Worm (Caenorhabditis elegans) whole organism, young adult: Measurements from ENCODE around the gene col-133.

Source experiments
- B0336.3 ChIP-seq: fragments of 200-800 bp; sonication (Bioruptor generic); IDR thresholded peaks from 2 replicates; pipeline ENCODE4 v1.3.6; 2022; ENCODE audit warnings: missing genetic modification characterization, missing compliant biosample characterization
- F23B12.7 ChIP-seq: sonication (generic microtip); optimal IDR thresholded peaks from 2 replicates; lab custom pipeline; 2017; ENCODE audit warnings: missing genetic modification characterization, mild to moderate bottlenecking, missing compliant biosample characterization, antibody characterized with exemption, moderate library complexity; ENCODE audit not compliant: insufficient read depth
- F39B2.1 ChIP-seq: fragments of 200-800 bp; sonication (Bioruptor generic); IDR thresholded peaks from 2 replicates; pipeline ENCODE4 v1.3.6; 2022; ENCODE audit warnings: missing genetic modification reagents, missing genetic modification characterization, missing compliant biosample characterization
- K11D2.4 ChIP-seq: fragments of 200-800 bp; sonication (Bioruptor generic); IDR thresholded peaks from 2 replicates; pipeline ENCODE4 v1.3.6; 2022; ENCODE audit warnings: missing genetic modification reagents, missing genetic modification characterization, missing compliant biosample characterization
- T26A5.8 ChIP-seq: sonication (generic microtip); optimal IDR thresholded peaks from 2 replicates; lab custom pipeline; 2016; ENCODE audit warnings: missing genetic modification characterization, missing compliant biosample characterization
- Y53G8AR.9 ChIP-seq: fragments of 200-800 bp; sonication (Bioruptor generic); conservative IDR thresholded peaks from 2 replicates; pipeline ENCODE4 v1.3.6; 2022; ENCODE audit warnings: missing genetic modification reagents, missing genetic modification characterization, missing compliant biosample characterization
- akir-1 ChIP-seq: fragments of 200-800 bp; sonication (Bioruptor generic); optimal IDR thresholded peaks from 2 replicates; lab custom pipeline; 2018; ENCODE audit warnings: mild to moderate bottlenecking, missing genetic modification characterization, moderate library complexity, missing compliant biosample characterization
- aptf-3 ChIP-seq: fragments of 200-800 bp; sonication (Bioruptor generic); IDR thresholded peaks from 2 replicates; pipeline ENCODE4 v1.3.6; 2022; ENCODE audit warnings: missing genetic modification characterization, missing compliant biosample characterization
- athp-1 ChIP-seq: sonication (generic microtip); optimal IDR thresholded peaks from 2 replicates; lab custom pipeline; 2017; ENCODE audit warnings: mild to moderate bottlenecking, missing genetic modification characterization, missing compliant biosample characterization
- attf-3 ChIP-seq: fragments of 200-800 bp; sonication (Bioruptor generic); conservative IDR thresholded peaks from 2 replicates; pipeline ENCODE4 v1.3.6; 2022; ENCODE audit warnings: missing genetic modification reagents, missing genetic modification characterization, missing compliant biosample characterization
- attf-5 ChIP-seq: fragments of 200-800 bp; sonication (Bioruptor generic); optimal IDR thresholded peaks from 2 replicates; lab custom pipeline; 2018; ENCODE audit warnings: mild to moderate bottlenecking, missing genetic modification characterization, missing compliant biosample characterization
- cebp-2 ChIP-seq: fragments of 200-800 bp; sonication (Bioruptor generic); IDR thresholded peaks from 2 replicates; pipeline ENCODE4 v1.3.6; 2022; ENCODE audit warnings: missing genetic modification characterization, missing compliant biosample characterization
- ceh-100 ChIP-seq: fragments of 200-800 bp; sonication (Bioruptor generic); IDR thresholded peaks from 2 replicates; pipeline ENCODE4 v1.3.6; 2022; ENCODE audit warnings: missing genetic modification reagents, missing genetic modification characterization, missing compliant biosample characterization
- ceh-27 ChIP-seq: fragments of 200-800 bp; sonication (Bioruptor generic); optimal IDR thresholded peaks from 2 replicates; lab custom pipeline; 2018; ENCODE audit warnings: mild to moderate bottlenecking, missing genetic modification characterization, moderate library complexity, missing compliant biosample characterization
- dox-1 ChIP-seq: fragments of 200-800 bp; sonication (Bioruptor generic); IDR thresholded peaks from 2 replicates; pipeline ENCODE4 v1.3.6; 2022; ENCODE audit warnings: missing genetic modification reagents, missing genetic modification characterization, missing compliant biosample characterization
- dpff-1 ChIP-seq: sonication (generic microtip); optimal IDR thresholded peaks from 2 replicates; lab custom pipeline; 2017; ENCODE audit warnings: mild to moderate bottlenecking, missing genetic modification characterization, missing compliant biosample characterization
- dpl-1 ChIP-seq: fragments of 150-350 bp; optimal IDR thresholded peaks from 2 replicates; lab custom pipeline; 2014; ENCODE audit warnings: missing biosample characterization, missing genetic modification reagents, missing genetic modification characterization
- efl-1 ChIP-seq: fragments of 150-350 bp; optimal IDR thresholded peaks from 2 replicates; lab custom pipeline; 2014; ENCODE audit warnings: missing biosample characterization, missing genetic modification reagents, missing genetic modification characterization
- ets-4 ChIP-seq: fragments of 200-800 bp; sonication (Bioruptor generic); optimal IDR thresholded peaks from 2 replicates; lab custom pipeline; 2018; ENCODE audit warnings: mild to moderate bottlenecking, missing genetic modification characterization, missing compliant biosample characterization
- hlh-26 ChIP-seq: fragments of 200-800 bp; sonication (Bioruptor generic); conservative IDR thresholded peaks from 2 replicates; pipeline ENCODE4 v1.3.6; 2022; ENCODE audit warnings: missing genetic modification reagents, missing genetic modification characterization, missing compliant biosample characterization
- hmg-20 ChIP-seq: fragments of 200-800 bp; sonication (Bioruptor generic); IDR thresholded peaks from 2 replicates; pipeline ENCODE4 v1.3.6; 2022; ENCODE audit warnings: missing genetic modification reagents, missing genetic modification characterization, missing compliant biosample characterization
- lag-1 ChIP-seq: fragments of 200-800 bp; sonication (Bioruptor generic); IDR thresholded peaks from 2 replicates; pipeline ENCODE4 v1.3.6; 2022; ENCODE audit warnings: missing genetic modification reagents, missing genetic modification characterization, missing compliant biosample characterization
- lsy-27 ChIP-seq: sonication (generic microtip); optimal IDR thresholded peaks from 2 replicates; lab custom pipeline; 2017; ENCODE audit warnings: missing genetic modification characterization, mild to moderate bottlenecking, missing compliant biosample characterization, antibody characterized with exemption, missing genotype, borderline replicate concordance; ENCODE audit not compliant: insufficient read depth
- mes-4 ChIP-seq: sonication (generic microtip); optimal IDR thresholded peaks from 2 replicates; lab custom pipeline; 2016; ENCODE audit warnings: missing genotype, missing genetic modification characterization, missing compliant biosample characterization
- nhr-179 ChIP-seq: sonication (generic microtip); optimal IDR thresholded peaks from 2 replicates; lab custom pipeline; 2016; ENCODE audit warnings: mild to moderate bottlenecking, missing genetic modification characterization, missing compliant biosample characterization
- nhr-80 ChIP-seq: sonication (generic microtip); optimal IDR thresholded peaks from 2 replicates; lab custom pipeline; 2016; ENCODE audit warnings: missing genetic modification characterization, missing compliant biosample characterization
- nhr-90 ChIP-seq: sonication (generic microtip); optimal IDR thresholded peaks from 2 replicates; lab custom pipeline; 2016; ENCODE audit warnings: missing genotype, mild to moderate bottlenecking, missing genetic modification characterization, missing compliant biosample characterization
- pha-4 ChIP-seq: fragments of 150-350 bp; sonication (generic microtip); optimal IDR thresholded peaks from 2 replicates; lab custom pipeline; 2014; ENCODE audit warnings: missing biosample characterization, missing genetic modification reagents, missing genetic modification characterization
- repo-1 ChIP-seq: sonication (generic microtip); optimal IDR thresholded peaks from 2 replicates; lab custom pipeline; 2017; ENCODE audit warnings: mild to moderate bottlenecking, missing genetic modification characterization, missing compliant biosample characterization
- rpc-1 ChIP-seq, 2 experiments: fragments of 150-350 bp in 1 of 2; sonication (generic microtip) in 1 of 2; optimal IDR thresholded peaks; 2 replicates each; lab custom pipeline; 2014 to 2018; ENCODE audit warnings: missing biosample characterization in 1 of 2, missing genetic modification characterization in 1 of 2, missing genetic modification reagents in 1 of 2, missing genotype in 1 of 2
- sea-2 ChIP-seq: fragments of 200-800 bp; sonication (Bioruptor generic); IDR thresholded peaks from 2 replicates; pipeline ENCODE4 v1.3.6; 2022; ENCODE audit warnings: missing genetic modification characterization, missing compliant biosample characterization
- snpc-1.1 ChIP-seq: sonication (generic microtip); optimal IDR thresholded peaks from 2 replicates; lab custom pipeline; 2017; ENCODE audit warnings: missing genetic modification characterization, mild to moderate bottlenecking, missing compliant biosample characterization, antibody characterized with exemption, moderate library complexity, missing genotype, missing genetic modification reagents; ENCODE audit not compliant: insufficient read depth
- snpc-1.3 ChIP-seq: sonication (generic microtip); optimal IDR thresholded peaks from 2 replicates; lab custom pipeline; 2017; ENCODE audit warnings: missing genetic modification characterization, mild to moderate bottlenecking, missing compliant biosample characterization, antibody characterized with exemption, moderate library complexity, missing genotype, missing genetic modification reagents; ENCODE audit not compliant: insufficient read depth
- snpc-4 ChIP-seq, 5 experiments: fragments of 150-350 bp in 1 of 5; sonication (generic microtip) in 4 of 5; optimal IDR thresholded peaks; 2 replicates each; lab custom pipeline; 2014 to 2018; ENCODE audit warnings: missing genetic modification characterization in 5 of 5, missing biosample characterization in 3 of 5, antibody characterized with exemption in 2 of 5, mild to moderate bottlenecking in 2 of 5, missing compliant biosample characterization in 2 of 5, missing genotype in 2 of 5, moderate library complexity in 2 of 5, missing genetic modification reagents in 1 of 5
- sptf-2 ChIP-seq: fragments of 200-800 bp; sonication (Bioruptor generic); optimal IDR thresholded peaks from 2 replicates; lab custom pipeline; 2018; ENCODE audit warnings: mild to moderate bottlenecking, missing genetic modification characterization, missing compliant biosample characterization
- zfh-2 ChIP-seq: fragments of 200-800 bp; sonication (Bioruptor generic); conservative IDR thresholded peaks from 2 replicates; pipeline ENCODE4 v1.3.6; 2022; ENCODE audit warnings: missing genetic modification reagents, missing genetic modification characterization, missing compliant biosample characterization

col-133 gene

ce11 chrIV:14131770-14132169, 32.6 kb upstream of the col-133 start, which contains the start of gene srz-59:
Gene srz-59 (plus strand): TSS chrIV:14132070.
- TF ChIP-seq ceh-100 (GFP tag; lab: Robert Waterston, UW) (no peak), snpc-4 (GFP tag; optimal IDR thresholded peaks at IDR 0.05; lab: Kevin White, UChicago) (no peak), snpc-4 (tag; optimal IDR thresholded peaks at IDR 0.05; lab: Kevin White, UChicago) (peak in 1 of 4 experiments; percentile 10)

DNA sequence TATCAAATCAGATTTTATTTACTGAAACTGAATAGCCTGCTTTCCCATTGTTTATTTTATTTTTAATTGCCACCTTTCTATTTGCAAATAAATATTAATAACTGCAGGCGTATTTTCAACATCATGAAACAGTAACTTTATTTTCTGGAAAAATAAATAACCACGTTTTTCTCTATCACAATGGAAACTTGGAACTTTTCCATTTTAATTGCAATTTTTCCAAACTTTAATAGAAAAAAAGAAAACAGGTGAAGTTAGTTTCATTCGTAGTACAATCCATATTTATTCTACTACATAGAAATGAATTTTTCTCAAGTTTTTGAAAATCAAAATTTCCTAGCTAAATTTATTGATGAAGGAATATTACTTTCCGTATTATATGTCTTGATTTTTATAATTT, 29.9 kb upstream of the col-133 start, which contains the start of gene srz-42:
TSS of gene srz-42 (plus strand) at position 301 of the 400 bp plus-strand sequence.
- no peak for TF ChIP-seq nhr-179 (tag; lab: Kevin White, UChicago)
- no peak for TF ChIP-seq ets-4 (GFP tag; lab: Kevin White, UChicago)
- no peak for TF ChIP-seq nhr-80 (tag; lab: Kevin White, UChicago)
- TF ChIP-seq attf-3 (GFP tag; lab: Robert Waterston, UW) = no peak
- no peak for TF ChIP-seq attf-5 (GFP tag; lab: Kevin White, UChicago)
- no peak for TF ChIP-seq lag-1 (GFP tag; lab: Robert Waterston, UW)
- TF ChIP-seq sea-2 (GFP tag; lab: Robert Waterston, UW) = no peak
- no peak for TF ChIP-seq mes-4 (tag; lab: Kevin White, UChicago)
- TF ChIP-seq lsy-27 (tag; lab: Kevin White, UChicago) = no peak
- TF ChIP-seq F23B12.7 (tag; lab: Kevin White, UChicago) = no peak
- TF ChIP-seq akir-1 (GFP tag; lab: Kevin White, UChicago) = no peak
- TF ChIP-seq nhr-90 = no peak
- no peak for TF ChIP-seq efl-1 (GFP tag; lab: Kevin White, UChicago)
- TF ChIP-seq F39B2.1 (GFP tag; lab: Robert Waterston, UW) = no peak
- TF ChIP-seq cebp-2 (GFP tag; lab: Robert Waterston, UW) = no peak
- no peak for TF ChIP-seq zfh-2
- TF ChIP-seq dpff-1 = no peak
- TF ChIP-seq athp-1 (tag; lab: Kevin White, UChicago) = no peak

DNA sequence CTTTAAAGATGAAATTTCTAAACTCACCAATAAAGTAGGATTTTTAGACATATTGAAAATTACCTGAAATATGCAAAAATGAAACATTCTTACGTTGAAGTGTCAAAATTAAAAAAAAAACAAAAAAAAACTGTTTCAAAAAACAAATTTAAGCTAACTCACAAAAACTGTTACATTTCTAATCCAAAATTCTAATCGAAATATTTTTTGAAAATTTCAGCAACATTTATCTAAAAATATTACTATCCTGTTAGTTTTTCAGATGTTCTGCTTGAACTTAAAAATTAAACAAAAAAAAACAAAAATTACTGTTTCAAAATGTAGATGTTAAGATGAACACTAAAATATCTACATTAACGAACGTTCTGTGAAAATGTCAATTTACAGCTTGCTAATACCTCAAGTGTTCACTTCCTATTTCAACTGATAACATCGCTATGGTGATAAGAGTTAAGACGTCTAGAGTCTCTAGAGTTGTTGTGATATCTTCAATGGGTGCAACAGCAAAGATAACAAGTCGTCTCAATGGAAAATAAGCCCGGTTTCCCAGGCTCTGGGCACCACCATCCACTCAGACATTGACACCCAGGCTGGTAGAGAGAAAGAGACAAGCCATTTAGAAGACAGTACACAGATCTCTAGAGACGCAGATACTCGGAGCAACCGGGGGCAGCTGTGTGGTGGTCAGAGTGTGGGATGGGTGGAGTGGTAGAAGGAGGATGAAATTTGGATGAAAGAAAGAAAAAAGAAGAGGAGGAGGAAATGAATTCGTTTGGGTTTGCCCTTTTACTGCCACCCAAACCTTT, 28.9 kb upstream of the col-133 start, which contains the start of gene H12I19.115:
TSS of gene H12I19.115 (minus strand) at position 51 of the 806 bp plus-strand sequence.
- TF ChIP-seq T26A5.8 (no peak), attf-5 (GFP tag; lab: Kevin White, UChicago) (no peak), aptf-3 (no peak), B0336.3 (no peak), snpc-1.3 (tag; lab: Kevin White, UChicago) (no peak), lsy-27 (tag; lab: Kevin White, UChicago) (no peak), K11D2.4 (GFP tag; lab: Robert Waterston, UW) (no peak), rpc-1 (optimal IDR thresholded peaks at IDR 0.05; lab: Kevin White, UChicago) (no peak), rpc-1 (tag; optimal IDR thresholded peaks at IDR 0.05; lab: Kevin White, UChicago) (no peak), hmg-20 (no peak), hlh-26 (no peak), sptf-2 (GFP tag; lab: Kevin White, UChicago) (no peak), dox-1 (GFP tag; lab: Robert Waterston, UW) (no peak), ceh-27 (GFP tag; lab: Kevin White, UChicago) (no peak), dpl-1 (GFP tag; lab: Kevin White, UChicago) (no peak), repo-1 (no peak), snpc-1.1 (no peak), snpc-4 (GFP tag; optimal IDR thresholded peaks at IDR 0.05; lab: Kevin White, UChicago) (no peak), snpc-4 (tag; optimal IDR thresholded peaks at IDR 0.05; lab: Kevin White, UChicago) (no peak), pha-4 (tag; lab: Kevin White, UChicago) (no peak), Y53G8AR.9 (GFP tag; lab: Robert Waterston, UW) (no peak)
- TF ChIP-seq, all 124 proteins: peak for 0
